Worm (Caenorhabditis elegans) whole organism, L4/young adult: Measurements from ENCODE around the gene sql-1.

ENCODE experiments used
- W03F9.2 ChIP-seq: fragments of 150-350 bp; optimal IDR thresholded peaks from 2 replicates; lab custom pipeline; 2014; ENCODE audit warnings: missing biosample characterization, missing genetic modification characterization
- dao-5 ChIP-seq: sonication (generic microtip); optimal IDR thresholded peaks from 2 replicates; lab custom pipeline; 2016; ENCODE audit warnings: missing genotype, missing genetic modification characterization, moderate library complexity, missing compliant biosample characterization
- him-1 ChIP-seq: sonication (generic microtip); optimal IDR thresholded peaks from 2 replicates; lab custom pipeline; 2016; ENCODE audit warnings: missing genotype, missing genetic modification reagents, missing genetic modification characterization, missing compliant biosample characterization

- TF ChIP-seq him-1 (tag; lab: Kevin White, UChicago) (no peak), dao-5 (tag; lab: Kevin White, UChicago) (no peak), W03F9.2 (tag; lab: Kevin White, UChicago) (no peak)
Observed at ce11 chrIII:12470589-12470988, 28.8 kb upstream of the sql-1 start.
